Fruit fly (Drosophila melanogaster) whole organism, embryonic: ENCODE data around the gene CG42542.

Source experiments
- CG1024 ChIP-seq: fragments of 200-800 bp; sonication (Bioruptor generic); IDR thresholded peaks from 2 replicates; pipeline ENCODE4 v1.3.6; 2022; ENCODE audit warnings: missing biosample characterization, missing genetic modification characterization
- CG10462 ChIP-seq: fragments of 200-800 bp; sonication (Bioruptor generic); optimal IDR thresholded peaks from 2 replicates; lab custom pipeline; 2016; ENCODE audit warnings: missing biosample characterization, missing genetic modification characterization
- CG11093 ChIP-seq: fragments of 200-800 bp; sonication (Bioruptor generic); IDR thresholded peaks from 3 replicates; pipeline ENCODE4 v1.3.6; 2022; ENCODE audit warnings: missing biosample characterization, missing genetic modification characterization
- CG11560 ChIP-seq: fragments of 200-800 bp; sonication (Bioruptor generic); IDR thresholded peaks from 3 replicates; pipeline ENCODE4 v1.3.6; 2022; ENCODE audit warnings: missing biosample characterization, missing genetic modification characterization
- CG12744 ChIP-seq: fragments of 200-800 bp; sonication (Bioruptor generic); optimal IDR thresholded peaks from 2 replicates; lab custom pipeline; 2016; ENCODE audit warnings: missing biosample characterization, missing genetic modification characterization
- CG13624 ChIP-seq: fragments of 200-800 bp; sonication (Bioruptor generic); optimal IDR thresholded peaks from 2 replicates; lab custom pipeline; 2016; ENCODE audit warnings: missing biosample characterization, missing genetic modification characterization
- CG13894 ChIP-seq: fragments of 200-800 bp; sonication (Bioruptor generic); optimal IDR thresholded peaks from 3 replicates; lab custom pipeline; 2018; ENCODE audit warnings: missing biosample characterization, mild to moderate bottlenecking, missing genetic modification characterization, moderate library complexity
- CG17361 ChIP-seq: fragments of 200-800 bp; sonication (Bioruptor generic); IDR thresholded peaks from 3 replicates; pipeline ENCODE4 v1.3.6; 2022; ENCODE audit warnings: missing biosample characterization, missing genetic modification characterization
- CG18262 ChIP-seq: fragments of 200-800 bp; optimal IDR thresholded peaks from 3 replicates; lab custom pipeline; 2019; ENCODE audit warnings: missing biosample characterization, mild to moderate bottlenecking, missing genetic modification characterization, moderate library complexity
- CG1832 ChIP-seq: fragments of 200-800 bp; sonication (Bioruptor generic); optimal IDR thresholded peaks from 2 replicates; lab custom pipeline; 2017; ENCODE audit warnings: missing biosample characterization, mild to moderate bottlenecking, missing genetic modification characterization, inconsistent platforms
- CG30020 ChIP-seq: fragments of 200-800 bp; optimal IDR thresholded peaks from 2 replicates; lab custom pipeline; 2019; ENCODE audit warnings: missing biosample characterization, mild to moderate bottlenecking, missing genetic modification characterization, moderate library complexity
- CG43689 ChIP-seq: fragments of 200-800 bp; sonication (Bioruptor generic); IDR thresholded peaks from 2 replicates; pipeline ENCODE4 v1.3.6; 2022; ENCODE audit warnings: missing biosample characterization, missing genetic modification characterization
- CG4404 ChIP-seq: fragments of 200-800 bp; sonication (Bioruptor generic); IDR thresholded peaks from 2 replicates; pipeline ENCODE4 v1.3.6; 2022; ENCODE audit warnings: missing biosample characterization, missing genetic modification characterization
- CG6272 ChIP-seq: fragments of 200-800 bp; sonication (Bioruptor generic); IDR thresholded peaks from 2 replicates; pipeline ENCODE4 v1.3.6; 2022; ENCODE audit warnings: missing biosample characterization, missing genetic modification characterization
- CG6654 ChIP-seq: fragments of 200-800 bp; sonication (Bioruptor generic); optimal IDR thresholded peaks from 2 replicates; lab custom pipeline; 2017; ENCODE audit warnings: missing biosample characterization, mild to moderate bottlenecking, missing genetic modification characterization
- CG6689 ChIP-seq: fragments of 200-800 bp; sonication (Bioruptor generic); IDR thresholded peaks from 2 replicates; pipeline ENCODE4 v1.3.6; 2022; ENCODE audit warnings: missing biosample characterization, missing genetic modification characterization
- CG8478 ChIP-seq: fragments of >200 bp; optimal IDR thresholded peaks from 2 replicates; lab custom pipeline; 2018
- CoRest ChIP-seq: fragments of 200-800 bp; sonication (Bioruptor generic); optimal IDR thresholded peaks from 3 replicates; lab custom pipeline; 2018; ENCODE audit warnings: missing biosample characterization, mild to moderate bottlenecking, missing genetic modification characterization, moderate library complexity
- Dek ChIP-seq: fragments of 200-800 bp; sonication (Bioruptor generic); optimal IDR thresholded peaks from 3 replicates; lab custom pipeline; 2019; ENCODE audit warnings: missing biosample characterization, mild to moderate bottlenecking, missing genetic modification characterization, moderate library complexity
- Dip3 ChIP-seq: fragments of 200-800 bp; sonication (Bioruptor generic); optimal IDR thresholded peaks from 3 replicates; lab custom pipeline; 2016; ENCODE audit warnings: missing biosample characterization, missing genetic modification characterization
- Doc3 ChIP-seq: fragments of 200-800 bp; sonication (Bioruptor generic); IDR thresholded peaks from 3 replicates; pipeline ENCODE4 v1.3.6; 2022; ENCODE audit warnings: missing biosample characterization, missing genetic modification characterization; ENCODE audit not compliant: partially characterized antibody
- Ets65A ChIP-seq: fragments of 200-800 bp; sonication (Bioruptor generic); peaks from one replicate; lab custom pipeline; 2016; ENCODE audit warnings: missing biosample characterization, missing genetic modification characterization
- GATAe ChIP-seq: fragments of 200-800 bp; sonication (Bioruptor generic); conservative IDR thresholded peaks from 2 replicates; pipeline ENCODE4 v1.3.6; 2022; ENCODE audit warnings: missing biosample characterization, missing genetic modification characterization
- Gug ChIP-seq: fragments of 200-800 bp; sonication (Bioruptor generic); IDR thresholded peaks from 4 replicates; pipeline ENCODE4 v1.3.6; 2022; ENCODE audit warnings: missing biosample characterization, missing genetic modification characterization
- HLHmδ ChIP-seq: fragments of 200-800 bp; sonication (Bioruptor generic); optimal IDR thresholded peaks from 2 replicates; lab custom pipeline; 2018; ENCODE audit warnings: missing biosample characterization, mild to moderate bottlenecking, missing genetic modification characterization, moderate library complexity
- Oaz ChIP-seq: fragments of 200-800 bp; sonication (Bioruptor generic); IDR thresholded peaks from 2 replicates; pipeline ENCODE4 v1.3.6; 2022; ENCODE audit warnings: missing biosample characterization, missing genetic modification characterization
- Oli ChIP-seq: fragments of 200-800 bp; sonication (Bioruptor generic); optimal IDR thresholded peaks from 2 replicates; lab custom pipeline; 2018; ENCODE audit warnings: missing biosample characterization, mild to moderate bottlenecking, missing genetic modification characterization, moderate library complexity
- Rfx ChIP-seq: fragments of 200-800 bp; sonication (Bioruptor generic); IDR thresholded peaks from 2 replicates; pipeline ENCODE4 v1.3.6; 2022; ENCODE audit warnings: missing biosample characterization, missing genetic modification characterization
- Sry-δ ChIP-seq: fragments of 200-800 bp; sonication (Bioruptor generic); optimal IDR thresholded peaks from 2 replicates; lab custom pipeline; 2016; ENCODE audit warnings: missing biosample characterization, missing genetic modification characterization
- Ssrp ChIP-seq: fragments of 200-800 bp; sonication (Bioruptor generic); optimal IDR thresholded peaks from 2 replicates; lab custom pipeline; 2018; ENCODE audit warnings: missing biosample characterization, mild to moderate bottlenecking, missing genetic modification characterization, moderate library complexity
- Xrp1 ChIP-seq: fragments of 200-800 bp; sonication (Bioruptor generic); IDR thresholded peaks from 2 replicates; pipeline ENCODE4 v1.3.6; 2022; ENCODE audit warnings: missing biosample characterization, missing genetic modification characterization
- caup ChIP-seq: fragments of 200-800 bp; sonication (Bioruptor generic); optimal IDR thresholded peaks from 3 replicates; lab custom pipeline; 2017; ENCODE audit warnings: missing biosample characterization, mild to moderate bottlenecking, missing genetic modification characterization, moderate library complexity; ENCODE audit not compliant: severe bottlenecking
- dati ChIP-seq: fragments of 200-800 bp; sonication (Bioruptor generic); IDR thresholded peaks from 2 replicates; pipeline ENCODE4 v1.3.6; 2022; ENCODE audit warnings: missing biosample characterization, missing genetic modification characterization
- disco-r ChIP-seq: fragments of 200-800 bp; sonication (Bioruptor generic); optimal IDR thresholded peaks from 2 replicates; lab custom pipeline; 2016; ENCODE audit warnings: missing biosample characterization, missing genetic modification characterization
- en ChIP-seq: fragments of 200-800 bp; sonication (Bioruptor generic); optimal IDR thresholded peaks from 2 replicates; lab custom pipeline; 2016; ENCODE audit warnings: missing biosample characterization, missing genetic modification characterization
- eyg ChIP-seq: fragments of 200-800 bp; sonication (Bioruptor generic); optimal IDR thresholded peaks from 3 replicates; lab custom pipeline; 2016; ENCODE audit warnings: missing biosample characterization, missing genetic modification characterization
- h ChIP-seq: fragments of >200 bp; optimal IDR thresholded peaks from 2 replicates; lab custom pipeline; 2017
- kay ChIP-seq: fragments of 200-800 bp; sonication (Bioruptor generic); optimal IDR thresholded peaks from 2 replicates; lab custom pipeline; 2016; ENCODE audit warnings: missing biosample characterization, missing genetic modification characterization
- luna ChIP-seq: fragments of 200-800 bp; sonication (Bioruptor generic); optimal IDR thresholded peaks from 2 replicates; lab custom pipeline; 2016; ENCODE audit warnings: missing biosample characterization, missing genetic modification characterization
- pan ChIP-seq, 4 experiments: fragments of >200 bp in 3 of 4; fragments of 200-800 bp in 1 of 4; sonication (Bioruptor generic) in 1 of 4; optimal IDR thresholded peaks in 3 of 4; IDR thresholded peaks in 1 of 4; 2 replicates each; pipeline versions ENCODE4 v1.3.6 to Lab custom; 2017 to 2022; ENCODE audit warnings: missing biosample characterization in 2 of 4, missing genetic modification characterization in 2 of 4, mixed read lengths in 1 of 4
- ranshi ChIP-seq: fragments of 200-800 bp; sonication (Bioruptor generic); IDR thresholded peaks from 2 replicates; pipeline ENCODE4 v1.3.6; 2022; ENCODE audit warnings: missing biosample characterization, missing genetic modification characterization
- ro ChIP-seq: fragments of 200-800 bp; sonication (Bioruptor generic); IDR thresholded peaks from 2 replicates; pipeline ENCODE4 v1.3.6; 2022; ENCODE audit warnings: missing biosample characterization, missing genetic modification characterization
- seq ChIP-seq: fragments of 200-800 bp; sonication (Bioruptor generic); IDR thresholded peaks from 2 replicates; pipeline ENCODE4 v1.3.6; 2022; ENCODE audit warnings: missing biosample characterization, missing genetic modification characterization
- sima ChIP-seq: fragments of 200-800 bp; sonication (Bioruptor generic); optimal IDR thresholded peaks from 2 replicates; lab custom pipeline; 2016; ENCODE audit warnings: missing biosample characterization, missing genetic modification characterization
- tll ChIP-seq, 2 experiments: fragments of 200-800 bp in 1 of 2; fragments of >200 bp in 1 of 2; sonication (Bioruptor generic) in 1 of 2; optimal IDR thresholded peaks; 2 replicates each; lab custom pipeline; 2017 to 2019; ENCODE audit warnings: missing biosample characterization in 2 of 2, missing genetic modification characterization in 2 of 2, mild to moderate bottlenecking in 1 of 2, moderate library complexity in 1 of 2
- ttk ChIP-seq: fragments of 200-800 bp; sonication (Bioruptor generic); IDR thresholded peaks from 2 replicates; pipeline ENCODE4 v2.1.2; 2022; ENCODE audit warnings: missing biosample characterization, missing genetic modification characterization
- tup ChIP-seq: fragments of 200-800 bp; sonication (Bioruptor generic); optimal IDR thresholded peaks from 2 replicates; lab custom pipeline; 2016; ENCODE audit warnings: missing biosample characterization, mild to moderate bottlenecking, missing genetic modification characterization, moderate library complexity
- vvl ChIP-seq: fragments of 200-800 bp; sonication (Bioruptor generic); IDR thresholded peaks from 2 replicates; pipeline ENCODE4 v1.3.6; 2022; ENCODE audit warnings: missing biosample characterization, missing genetic modification characterization
- yki ChIP-seq: fragments of >200 bp; optimal IDR thresholded peaks from 3 replicates; lab custom pipeline; 2018
- zen2 ChIP-seq: fragments of 200-800 bp; sonication (Bioruptor generic); IDR thresholded peaks from 3 replicates; pipeline ENCODE4 v1.3.6; 2022; ENCODE audit warnings: missing biosample characterization, missing genetic modification characterization; ENCODE audit not compliant: partially characterized antibody

The CG42542 gene

dm6 chr3R:15196134-15197034 is at the start of gene CG42542, which contains the start of gene Kpc1 (continued):
- TF ChIP-seq Sry-δ (GFP tag; lab: Kevin White, UChicago) = peak; percentile 98
- peak; percentile 90 for TF ChIP-seq zen2
- TF ChIP-seq tll (GFP tag; optimal IDR thresholded peaks at IDR 0.05; lab: Kevin White, UChicago) = peak in 1 of 2 experiments; percentile 86
- TF ChIP-seq HLHmδ = peak; percentile 63
- TF ChIP-seq h (lab: Kevin White, UChicago) = no peak
- TF ChIP-seq Xrp1 (GFP tag; lab: Robert Waterston, UW) = peak; percentile 55; the same call in 1 of the 2 replicates
- TF ChIP-seq kay (GFP tag; lab: Kevin White, UChicago) = peak; percentile 56
- peak; percentile 57 for TF ChIP-seq caup (GFP tag; lab: Kevin White, UChicago)
- TF ChIP-seq GATAe = no peak
- TF ChIP-seq CG11560 = no peak
- peak; percentile 25 for TF ChIP-seq en
- peak; percentile 24 for TF ChIP-seq eyg (GFP tag; lab: Kevin White, UChicago)
- TF ChIP-seq disco-r (GFP tag; lab: Kevin White, UChicago) = no peak
- peak; percentile 67 for TF ChIP-seq CG1832 (GFP tag; lab: Kevin White, UChicago)
- no peak for TF ChIP-seq ranshi (GFP tag; lab: Robert Waterston, UW)
- no peak for TF ChIP-seq CG6654 (GFP tag; lab: Kevin White, UChicago)
- TF ChIP-seq Dek (tag; lab: Kevin White, UChicago) = peak; percentile 74
- no peak for TF ChIP-seq CG43689 (GFP tag; lab: Robert Waterston, UW)
- peak; percentile 78 for TF ChIP-seq CG13624 (GFP tag; lab: Kevin White, UChicago)
- peak; percentile 86 for TF ChIP-seq Rfx (GFP tag; lab: Robert Waterston, UW)
- TF ChIP-seq CG6272 (GFP tag; lab: Robert Waterston, UW) = no peak
- peak; percentile 92 for TF ChIP-seq Doc3 (GFP tag; lab: Robert Waterston, UW)
- no peak for TF ChIP-seq ro (GFP tag; lab: Robert Waterston, UW)
- TF ChIP-seq CG4404 = peak; percentile 75; the same call in 1 of the 2 replicates
- no peak for TF ChIP-seq dati (GFP tag; lab: Robert Waterston, UW)
- TF ChIP-seq Dip3 (GFP tag; lab: Kevin White, UChicago) = peak; percentile 73
- TF ChIP-seq vvl = peak; percentile 71
- TF ChIP-seq CoRest (tag; lab: Kevin White, UChicago) = peak; percentile 81
- peak; percentile 66 for TF ChIP-seq CG12744 (GFP tag; lab: Kevin White, UChicago)
- TF ChIP-seq CG8478 = peak; percentile 85
- TF ChIP-seq CG1024 (GFP tag; lab: Robert Waterston, UW) = no peak
- no peak for TF ChIP-seq sima (GFP tag; lab: Kevin White, UChicago)
- TF ChIP-seq CG11093 (GFP tag; lab: Robert Waterston, UW) = no peak
- no peak; the same call in 1 of the 3 replicates for TF ChIP-seq CG17361 (GFP tag; lab: Robert Waterston, UW)
- TF ChIP-seq CG6689 = peak; percentile 59
- no peak for TF ChIP-seq luna (GFP tag; lab: Kevin White, UChicago)
- no peak for TF ChIP-seq seq
- peak; percentile 62; the same call in 3 of the 4 replicates for TF ChIP-seq Gug (GFP tag; lab: Robert Waterston, UW)
- TF ChIP-seq pan (optimal IDR thresholded peaks at IDR 0.05; lab: Kevin White, UChicago) = no peak
- peak in 1 of 2 experiments; percentile 65 for TF ChIP-seq pan (GFP tag; optimal IDR thresholded peaks at IDR 0.05 in 1 of 2, IDR thresholded peaks at IDR 0.05 in 1 of 2)
- TF ChIP-seq Oaz (GFP tag; lab: Robert Waterston, UW) = no peak
- TF ChIP-seq Oli (tag; lab: Kevin White, UChicago) = peak; percentile 67
- peak; percentile 96 for TF ChIP-seq Ets65A (GFP tag; lab: Kevin White, UChicago)
- no peak for TF ChIP-seq tup (GFP tag; lab: Kevin White, UChicago)
- TF ChIP-seq CG10462 (GFP tag; lab: Kevin White, UChicago) = peak; percentile 86
- TF ChIP-seq ttk (GFP tag; lab: Robert Waterston, UW) = peak; percentile 46; the same call in 1 of the 2 replicates
- peak; percentile 62 for TF ChIP-seq Ssrp
- no peak for TF ChIP-seq CG18262 (tag; lab: Kevin White, UChicago)
- no peak for TF ChIP-seq yki (lab: Kevin White, UChicago)
- TF ChIP-seq CG30020 (tag; lab: Kevin White, UChicago) = peak; percentile 54
- TF ChIP-seq CG13894 (tag; lab: Kevin White, UChicago) = no peak
